Fruit fly (Drosophila melanogaster) whole organism, embryonic: Measurements from ENCODE around the gene CG1840.

Source experiments
- Blimp-1 ChIP-seq: fragments of 200-800 bp; sonication (Bioruptor generic); optimal IDR thresholded peaks from 3 replicates; lab custom pipeline; 2018; ENCODE audit warnings: missing biosample characterization, missing genetic modification characterization, mild to moderate bottlenecking, moderate library complexity, missing genetic modification reagents
- CG10959 ChIP-seq: fragments of 200-800 bp; sonication (Bioruptor generic); IDR thresholded peaks from 2 replicates; pipeline ENCODE4 v1.3.6; 2022; ENCODE audit warnings: missing biosample characterization, missing genetic modification characterization
- CG11093 ChIP-seq: fragments of 200-800 bp; sonication (Bioruptor generic); IDR thresholded peaks from 3 replicates; pipeline ENCODE4 v1.3.6; 2022; ENCODE audit warnings: missing biosample characterization, missing genetic modification characterization
- CG12104 ChIP-seq: fragments of 200-800 bp; sonication (Bioruptor generic); optimal IDR thresholded peaks from 3 replicates; lab custom pipeline; 2016; ENCODE audit warnings: missing biosample characterization, missing genetic modification characterization
- CG12942 ChIP-seq: fragments of 200-800 bp; sonication (Bioruptor generic); optimal IDR thresholded peaks from 3 replicates; lab custom pipeline; 2016; ENCODE audit warnings: missing biosample characterization, missing genetic modification characterization
- CG13424 ChIP-seq: fragments of 200-800 bp; sonication (Bioruptor generic); optimal IDR thresholded peaks from 2 replicates; lab custom pipeline; 2019; ENCODE audit warnings: missing biosample characterization, mild to moderate bottlenecking, missing genetic modification characterization, moderate library complexity
- CG13894 ChIP-seq: fragments of 200-800 bp; sonication (Bioruptor generic); optimal IDR thresholded peaks from 3 replicates; lab custom pipeline; 2018; ENCODE audit warnings: missing biosample characterization, mild to moderate bottlenecking, missing genetic modification characterization, moderate library complexity
- CG14667 ChIP-seq: fragments of 200-800 bp; sonication (Bioruptor generic); IDR thresholded peaks from 2 replicates; pipeline ENCODE4 v1.3.6; 2022; ENCODE audit warnings: missing biosample characterization, missing genetic modification characterization
- CG17328 ChIP-seq: fragments of 200-800 bp; sonication (Bioruptor generic); IDR thresholded peaks from 2 replicates; pipeline ENCODE4 v1.3.6; 2022; ENCODE audit warnings: missing biosample characterization, missing genetic modification characterization
- CG17802 ChIP-seq: fragments of 200-800 bp; sonication (Bioruptor generic); optimal IDR thresholded peaks from 2 replicates; lab custom pipeline; 2018; ENCODE audit warnings: missing biosample characterization, mild to moderate bottlenecking, missing genetic modification characterization, moderate library complexity
- CG18599 ChIP-seq: fragments of 200-800 bp; sonication (Bioruptor generic); optimal IDR thresholded peaks from 3 replicates; lab custom pipeline; 2017; ENCODE audit warnings: missing biosample characterization, missing genetic modification characterization, mild to moderate bottlenecking, moderate library complexity, missing genetic modification reagents
- CG6683 ChIP-seq: fragments of 200-800 bp; sonication (Bioruptor generic); optimal IDR thresholded peaks from 2 replicates; lab custom pipeline; 2017; ENCODE audit warnings: missing biosample characterization, mild to moderate bottlenecking, missing genetic modification characterization, missing genetic modification reagents
- CG7928 ChIP-seq: fragments of 200-800 bp; sonication (Bioruptor generic); optimal IDR thresholded peaks from 2 replicates; lab custom pipeline; 2017; ENCODE audit warnings: missing biosample characterization, mild to moderate bottlenecking, missing genetic modification characterization
- CTCF ChIP-seq: fragments of 200-800 bp; sonication (Bioruptor generic); optimal IDR thresholded peaks from 2 replicates; lab custom pipeline; 2017; ENCODE audit warnings: missing biosample characterization, mild to moderate bottlenecking, missing genetic modification characterization, moderate library complexity
- Dfd ChIP-seq, 2 experiments: fragments of >200 bp; optimal IDR thresholded peaks; 2 replicates each; lab custom pipeline; 2017; ENCODE audit warnings: missing biosample characterization in 2 of 2, missing genetic modification characterization in 2 of 2
- Dref ChIP-seq: fragments of 200-800 bp; sonication (Bioruptor generic); IDR thresholded peaks from 2 replicates; pipeline ENCODE4 v1.3.6; 2022; ENCODE audit warnings: missing biosample characterization, missing genetic modification characterization
- Elba2 ChIP-seq: fragments of 200-800 bp; sonication (Bioruptor generic); optimal IDR thresholded peaks from 3 replicates; lab custom pipeline; 2016; ENCODE audit warnings: missing biosample characterization, missing genetic modification characterization
- Hsf ChIP-seq: fragments of 200-800 bp; sonication (Bioruptor generic); optimal IDR thresholded peaks from 3 replicates; lab custom pipeline; 2016; ENCODE audit warnings: missing biosample characterization, missing genetic modification characterization
- MBD-R2 ChIP-seq: fragments of 200-800 bp; sonication (Bioruptor generic); IDR thresholded peaks from 2 replicates; pipeline ENCODE4 v1.3.6; 2022; ENCODE audit warnings: missing biosample characterization, missing genetic modification characterization
- Mrtf ChIP-seq: fragments of 200-800 bp; sonication (Bioruptor generic); IDR thresholded peaks from 3 replicates; pipeline ENCODE4 v1.3.6; 2022; ENCODE audit warnings: missing biosample characterization, missing genetic modification characterization
- Sox100B ChIP-seq: fragments of 200-800 bp; sonication (Bioruptor generic); optimal IDR thresholded peaks from 3 replicates; lab custom pipeline; 2018; ENCODE audit warnings: missing biosample characterization, mild to moderate bottlenecking, missing genetic modification characterization
- Sry-β ChIP-seq: fragments of 200-800 bp; sonication (Bioruptor generic); optimal IDR thresholded peaks from 2 replicates; lab custom pipeline; 2018; ENCODE audit warnings: missing biosample characterization, mild to moderate bottlenecking, missing genetic modification characterization, moderate library complexity
- Trl ChIP-seq, 3 experiments: fragments of >200 bp in 2 of 3; fragments of 200-800 bp in 1 of 3; sonication (Bioruptor generic) in 1 of 3; optimal IDR thresholded peaks; 2 replicates in 1 of 3; 3 replicates in 2 of 3; lab custom pipeline; 2016 to 2017; ENCODE audit warnings: missing biosample characterization in 1 of 3, missing genetic modification characterization in 1 of 3
- abd-A ChIP-seq: fragments of 200-800 bp; sonication (Bioruptor generic); optimal IDR thresholded peaks from 3 replicates; lab custom pipeline; 2019; ENCODE audit warnings: missing biosample characterization, mild to moderate bottlenecking, missing genetic modification characterization, moderate library complexity
- ase ChIP-seq: fragments of 200-800 bp; sonication (Bioruptor generic); IDR thresholded peaks from 3 replicates; pipeline ENCODE4 v1.3.6; 2022; ENCODE audit warnings: missing biosample characterization, missing genetic modification characterization
- bab2 ChIP-seq: fragments of 200-800 bp; sonication (Bioruptor generic); optimal IDR thresholded peaks from 2 replicates; lab custom pipeline; 2016; ENCODE audit warnings: missing biosample characterization, missing genetic modification characterization
- bigmax ChIP-seq: fragments of 200-800 bp; sonication (Bioruptor generic); optimal IDR thresholded peaks from 2 replicates; lab custom pipeline; 2018; ENCODE audit warnings: missing biosample characterization, mild to moderate bottlenecking, missing genetic modification characterization
- cg ChIP-seq: fragments of 200-800 bp; sonication (Bioruptor generic); optimal IDR thresholded peaks from 3 replicates; lab custom pipeline; 2019; ENCODE audit warnings: missing biosample characterization, mild to moderate bottlenecking, missing genetic modification characterization, moderate library complexity
- cwo ChIP-seq: fragments of 200-800 bp; sonication (Bioruptor generic); optimal IDR thresholded peaks from 3 replicates; lab custom pipeline; 2017; ENCODE audit warnings: missing biosample characterization, missing genetic modification characterization, mild to moderate bottlenecking, moderate library complexity, missing genetic modification reagents
- da ChIP-seq: fragments of 200-800 bp; sonication (Bioruptor generic); optimal IDR thresholded peaks from 2 replicates; lab custom pipeline; 2016; ENCODE audit warnings: missing biosample characterization, missing genetic modification characterization
- ewg ChIP-seq: fragments of 200-800 bp; sonication (Bioruptor generic); optimal IDR thresholded peaks from 3 replicates; lab custom pipeline; 2017; ENCODE audit warnings: mild to moderate bottlenecking, missing biosample characterization, missing genetic modification reagents, missing genetic modification characterization
- fd96Cb ChIP-seq: fragments of 200-800 bp; sonication (Bioruptor generic); optimal IDR thresholded peaks from 2 replicates; lab custom pipeline; 2018; ENCODE audit warnings: missing biosample characterization, mild to moderate bottlenecking, missing genetic modification characterization, moderate library complexity
- gcm ChIP-seq: fragments of 200-800 bp; sonication (Bioruptor generic); optimal IDR thresholded peaks from 2 replicates; lab custom pipeline; 2019; ENCODE audit warnings: missing biosample characterization, mild to moderate bottlenecking, missing genetic modification characterization, moderate library complexity
- grn ChIP-seq: fragments of 200-800 bp; sonication (Bioruptor generic); optimal IDR thresholded peaks from 3 replicates; lab custom pipeline; 2017; ENCODE audit warnings: missing biosample characterization, missing genetic modification characterization
- kni ChIP-seq: fragments of 200-800 bp; sonication (Bioruptor generic); optimal IDR thresholded peaks from 3 replicates; lab custom pipeline; 2017; ENCODE audit warnings: mild to moderate bottlenecking, missing biosample characterization, missing genetic modification reagents, missing genetic modification characterization
- knrl ChIP-seq: fragments of 200-800 bp; sonication (Bioruptor generic); IDR thresholded peaks from 3 replicates; pipeline ENCODE4 v1.3.6; 2022; ENCODE audit warnings: missing biosample characterization, missing genetic modification characterization; ENCODE audit not compliant: partially characterized antibody
- lab ChIP-seq: fragments of 200-800 bp; sonication (Bioruptor generic); optimal IDR thresholded peaks from 3 replicates; lab custom pipeline; 2017; ENCODE audit warnings: missing biosample characterization, missing genetic modification characterization, mild to moderate bottlenecking, moderate library complexity, missing genetic modification reagents
- luna ChIP-seq: fragments of 200-800 bp; sonication (Bioruptor generic); optimal IDR thresholded peaks from 2 replicates; lab custom pipeline; 2016; ENCODE audit warnings: missing biosample characterization, missing genetic modification characterization
- nerfin-2 ChIP-seq: fragments of 200-800 bp; sonication (Bioruptor generic); IDR thresholded peaks from 2 replicates; pipeline ENCODE4 v1.3.6; 2022; ENCODE audit warnings: missing biosample characterization, missing genetic modification characterization; ENCODE audit not compliant: partially characterized antibody
- pnt ChIP-seq: fragments of 200-800 bp; sonication (Bioruptor generic); optimal IDR thresholded peaks from 3 replicates; lab custom pipeline; 2016; ENCODE audit warnings: missing biosample characterization, missing genetic modification characterization
- psq ChIP-seq: fragments of 200-800 bp; sonication (Bioruptor generic); optimal IDR thresholded peaks from 2 replicates; lab custom pipeline; 2017; ENCODE audit warnings: missing biosample characterization, missing genetic modification characterization
- rib ChIP-seq: fragments of 200-800 bp; sonication (Bioruptor generic); IDR thresholded peaks from 2 replicates; pipeline ENCODE4 v1.3.6; 2022; ENCODE audit warnings: missing biosample characterization, missing genetic modification characterization
- sens ChIP-seq: fragments of 200-800 bp; sonication (Bioruptor generic); peaks from one replicate; lab custom pipeline; 2016; ENCODE audit warnings: missing biosample characterization, missing genetic modification characterization
- sr ChIP-seq: fragments of 200-800 bp; sonication (Bioruptor generic); IDR thresholded peaks from 3 replicates; pipeline ENCODE4 v1.3.6; 2022; ENCODE audit warnings: missing biosample characterization, missing genetic modification characterization
- vfl ChIP-seq: fragments of 200-800 bp; sonication (Bioruptor generic); optimal IDR thresholded peaks from 2 replicates; lab custom pipeline; 2016; ENCODE audit warnings: missing biosample characterization, missing genetic modification characterization
- vvl ChIP-seq: fragments of 200-800 bp; sonication (Bioruptor generic); IDR thresholded peaks from 2 replicates; pipeline ENCODE4 v1.3.6; 2022; ENCODE audit warnings: missing biosample characterization, missing genetic modification characterization
- zf30C ChIP-seq: fragments of 200-800 bp; sonication (Bioruptor generic); optimal IDR thresholded peaks from 3 replicates; lab custom pipeline; 2018; ENCODE audit warnings: missing biosample characterization, mild to moderate bottlenecking, missing genetic modification characterization

Gene CG1840

DNA sequence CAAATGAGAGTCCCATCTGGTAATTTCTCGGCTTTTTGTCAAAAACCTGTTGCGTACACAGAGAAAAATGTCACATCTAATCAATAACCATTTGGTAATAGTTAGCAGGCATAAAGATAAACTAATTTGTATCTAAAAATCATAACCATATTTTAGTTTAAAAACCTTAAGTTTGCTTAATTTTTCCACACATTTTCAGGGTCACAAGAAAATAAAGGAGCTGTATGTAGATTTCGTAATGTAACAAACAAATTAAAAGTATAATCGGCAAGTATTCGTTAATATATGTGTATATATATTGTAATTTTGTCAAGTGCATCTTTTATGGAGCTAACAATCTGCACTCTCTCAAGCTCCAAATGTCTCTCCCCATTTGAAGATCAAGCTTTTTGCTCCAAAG is 32.8 kb downstream of the CG1840 start (continued):
- TF ChIP-seq CG12104 (peak; percentile 75), Sox100B (GFP tag; lab: Kevin White, UChicago) (peak; percentile 91), knrl (no peak), bab2 (GFP tag; lab: Kevin White, UChicago) (peak; percentile 84), CG12942 (peak; percentile 72), Dref (no peak), gcm (GFP tag; lab: Kevin White, UChicago) (peak; percentile 86), Hsf (GFP tag; lab: Kevin White, UChicago) (peak; percentile 74), sr (GFP tag; lab: Robert Waterston, UW) (peak; percentile 35; the same call in 1 of the 3 replicates), CG10959 (GFP tag; lab: Robert Waterston, UW) (peak; percentile 61; the same call in 1 of the 2 replicates), zf30C (GFP tag; lab: Kevin White, UChicago) (peak; percentile 78), CG17328 (GFP tag; lab: Robert Waterston, UW) (peak; percentile 82), psq (peak; percentile 34), Dfd (GFP tag; optimal IDR thresholded peaks at IDR 0.05; lab: Kevin White, UChicago) (no peak), ase (peak; percentile 74), Blimp-1 (peak; percentile 91), kni (GFP tag; lab: Kevin White, UChicago) (peak; percentile 63), nerfin-2 (no peak), MBD-R2 (peak; percentile 28; the same call in 1 of the 2 replicates), CG18599 (peak; percentile 87), fd96Cb (tag; lab: Kevin White, UChicago) (peak; percentile 92), rib (peak; percentile 76), CG6683 (GFP tag; lab: Kevin White, UChicago) (peak; percentile 77), cg (no peak), CG7928 (GFP tag; lab: Kevin White, UChicago) (peak; percentile 63), pnt (GFP tag; lab: Kevin White, UChicago) (peak; percentile 63), vfl (GFP tag; lab: Kevin White, UChicago) (peak; percentile 12), da (GFP tag; lab: Kevin White, UChicago) (peak; percentile 26), grn (GFP tag; lab: Kevin White, UChicago) (peak; percentile 29), Elba2 (no peak), CG11093 (GFP tag; lab: Robert Waterston, UW) (peak; percentile 78), luna (GFP tag; lab: Kevin White, UChicago) (peak; percentile 9)

DNA sequence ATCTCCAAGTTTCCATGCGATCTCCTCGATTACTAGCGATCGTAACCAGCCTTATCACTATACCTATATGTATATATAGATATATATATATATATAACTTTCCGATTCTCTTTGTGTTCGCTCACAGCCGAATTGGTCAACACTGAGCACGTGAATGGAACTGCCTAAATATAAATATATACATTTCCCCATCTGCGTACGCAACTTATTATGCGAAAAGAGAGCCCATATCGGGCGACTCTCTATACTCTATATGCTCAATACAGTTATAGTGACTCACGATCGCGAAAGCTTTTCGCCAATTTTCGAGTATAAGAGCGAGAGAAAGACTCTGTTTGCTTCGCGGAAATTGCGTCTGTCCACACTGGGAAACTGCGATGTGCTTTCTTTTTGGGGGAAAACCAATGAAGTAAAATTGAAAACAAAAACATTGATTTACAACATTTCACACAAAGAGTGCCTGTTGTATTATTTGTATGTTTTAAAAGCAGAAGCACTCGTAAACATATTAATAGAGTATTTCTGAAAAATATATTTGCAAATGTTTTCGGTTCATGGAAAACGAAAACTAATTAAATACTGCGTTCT is 34.6 kb downstream of the CG1840 start:
- TF ChIP-seq CG17802 (tag; lab: Kevin White, UChicago) (peak; percentile 14), bigmax (GFP tag; lab: Kevin White, UChicago) (no peak), Mrtf (GFP tag; lab: Robert Waterston, UW) (no peak), sens (GFP tag; lab: Kevin White, UChicago) (peak; percentile 68), CG13894 (tag; lab: Kevin White, UChicago) (peak; percentile 35), Trl (optimal IDR thresholded peaks at IDR 0.05; lab: Kevin White, UChicago) (peak; percentile 18 to 60), Trl (GFP tag; optimal IDR thresholded peaks at IDR 0.05; lab: Kevin White, UChicago) (no peak), Sry-β (GFP tag; lab: Kevin White, UChicago) (no peak), CTCF (GFP tag; lab: Kevin White, UChicago) (no peak), lab (peak; percentile 31), ewg (GFP tag; lab: Kevin White, UChicago) (no peak), CG18599 (peak; percentile 7), abd-A (no peak), CG13424 (tag; lab: Kevin White, UChicago) (no peak), cwo (GFP tag; lab: Kevin White, UChicago) (peak; percentile 88), vvl (peak; percentile 30; the same call in 1 of the 2 replicates), CG14667 (GFP tag; lab: Robert Waterston, UW) (no peak)
